Worm (Caenorhabditis elegans) whole organism, L4 larva: ENCODE results near the gene C29F5.1.

Experiments used
- T26A8.4 ChIP-seq: fragments of 200-800 bp; sonication (Bioruptor generic); IDR thresholded peaks from 2 replicates; pipeline ENCODE4 v1.3.6; 2022; ENCODE audit warnings: missing genetic modification characterization, missing compliant biosample characterization
- Y105C5A.15 ChIP-seq: fragments of 200-800 bp; sonication (Bioruptor generic); IDR thresholded peaks from 2 replicates; pipeline ENCODE4 v1.3.6; 2022; ENCODE audit warnings: missing genetic modification characterization, missing compliant biosample characterization
- ceh-44 ChIP-seq: fragments of 200-800 bp; sonication (Bioruptor generic); IDR thresholded peaks from 2 replicates; pipeline ENCODE4 v1.3.6; 2022; ENCODE audit warnings: missing genetic modification reagents, missing genetic modification characterization, missing compliant biosample characterization
- fos-1 ChIP-seq: fragments of 150-350 bp; optimal IDR thresholded peaks from 2 replicates; lab custom pipeline; 2014; ENCODE audit warnings: missing biosample characterization, missing genetic modification characterization
- lsy-2 ChIP-seq, 2 experiments: fragments of 150-350 bp in 1 of 2; sonication (generic microtip) in 1 of 2; optimal IDR thresholded peaks; 2 replicates each; lab custom pipeline; 2014 to 2017; ENCODE audit warnings: missing biosample characterization in 2 of 2, missing genetic modification characterization in 2 of 2
- pqm-1 ChIP-seq: sonication (generic microtip); optimal IDR thresholded peaks from 2 replicates; lab custom pipeline; 2017; ENCODE audit warnings: missing biosample characterization, missing genetic modification characterization
- skn-1 ChIP-seq: fragments of 150-350 bp; optimal IDR thresholded peaks from 2 replicates; lab custom pipeline; 2014; ENCODE audit warnings: missing biosample characterization, missing genetic modification characterization

DNA sequence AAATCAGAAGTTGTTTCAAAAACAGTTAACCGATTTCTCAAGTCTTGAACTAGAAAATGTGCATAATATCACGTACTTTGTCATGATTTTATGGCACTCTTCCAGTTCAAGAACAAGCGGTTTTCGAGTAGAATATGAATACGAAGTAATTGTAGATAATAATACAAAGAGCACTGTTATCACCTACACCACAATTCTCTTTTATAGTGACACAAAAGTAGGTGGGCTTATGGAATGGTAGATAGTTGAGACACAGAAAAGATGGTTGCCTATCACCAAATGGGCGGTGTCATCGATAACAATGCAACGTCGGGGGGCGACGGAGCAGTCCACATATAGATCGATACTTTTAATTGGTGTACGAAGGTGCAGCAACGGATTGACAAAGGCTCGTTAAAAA lies 25.3 kb downstream of the C29F5.1 start:
- TF ChIP-seq fos-1 (tag; lab: Kevin White, UChicago), result no peak
- no peak for TF ChIP-seq Y105C5A.15 (GFP tag; lab: Robert Waterston, UW)
- TF ChIP-seq lsy-2 (tag; optimal IDR thresholded peaks at IDR 0.05; lab: Kevin White, UChicago), result no peak
- TF ChIP-seq T26A8.4 (GFP tag; lab: Robert Waterston, UW), result no peak
- TF ChIP-seq skn-1 (tag; lab: Kevin White, UChicago), result no peak
- TF ChIP-seq ceh-44, result no peak
- TF ChIP-seq pqm-1 (tag; lab: Kevin White, UChicago), result peak; percentile 99
